Worm (Caenorhabditis elegans) whole organism, L1 larva: ENCODE results near the gene ssp-33.

ENCODE experiments used
- ama-1 ChIP-seq: fragments of 150-350 bp; optimal IDR thresholded peaks from 2 replicates; lab custom pipeline; 2014
- hlh-17 ChIP-seq: fragments of 200-800 bp; sonication (Bioruptor generic); optimal IDR thresholded peaks from 2 replicates; lab custom pipeline; 2018; ENCODE audit warnings: missing genetic modification characterization, mild to moderate bottlenecking, missing compliant biosample characterization, moderate library complexity, borderline replicate concordance
- nhr-237 ChIP-seq: fragments of 150-350 bp; optimal IDR thresholded peaks from 2 replicates; lab custom pipeline; 2014; ENCODE audit warnings: missing biosample characterization, missing genetic modification characterization
- skn-1 ChIP-seq: fragments of 150-350 bp; optimal IDR thresholded peaks from 2 replicates; lab custom pipeline; 2014; ENCODE audit warnings: missing biosample characterization, missing genetic modification characterization
- sup-37 ChIP-seq: fragments of 200-800 bp; sonication (Bioruptor generic); optimal IDR thresholded peaks from 2 replicates; lab custom pipeline; 2018; ENCODE audit warnings: mild to moderate bottlenecking, missing genetic modification characterization, missing compliant biosample characterization
- swsn-7 ChIP-seq: sonication (generic microtip); optimal IDR thresholded peaks from 2 replicates; lab custom pipeline; 2016; ENCODE audit warnings: missing genetic modification characterization, missing compliant biosample characterization
- unc-130 ChIP-seq: fragments of 150-350 bp; optimal IDR thresholded peaks from 2 replicates; lab custom pipeline; 2017; ENCODE audit warnings: missing biosample characterization, missing genetic modification characterization, inconsistent platforms
- ztf-4 ChIP-seq: fragments of 150-350 bp; optimal IDR thresholded peaks from 2 replicates; lab custom pipeline; 2014; ENCODE audit warnings: missing biosample characterization, missing genetic modification characterization

ce11 chrV:14728754-14729153, 17.6 kb downstream of the ssp-33 start, which contains the start of gene Y50E8A.2:
- no peak for TF ChIP-seq sup-37 (GFP tag; lab: Kevin White, UChicago)
- no peak for TF ChIP-seq swsn-7 (tag; lab: Kevin White, UChicago)
- no peak for TF ChIP-seq hlh-17
- no peak for TF ChIP-seq ztf-4 (tag; lab: Kevin White, UChicago)
- TF ChIP-seq ama-1 (lab: Kevin White, UChicago), result no peak
- no peak for TF ChIP-seq skn-1 (tag; lab: Kevin White, UChicago)
- no peak for TF ChIP-seq nhr-237 (tag; lab: Kevin White, UChicago)
- TF ChIP-seq unc-130 (tag; lab: Kevin White, UChicago), result no peak
